Worm (Caenorhabditis elegans) whole organism, L4/young adult: ENCODE measurements around the gene mpc-1.

Source experiments
- W03F9.2 ChIP-seq: fragments of 150-350 bp; optimal IDR thresholded peaks from 2 replicates; lab custom pipeline; 2014; ENCODE audit warnings: missing biosample characterization, missing genetic modification characterization
- dao-5 ChIP-seq: sonication (generic microtip); optimal IDR thresholded peaks from 2 replicates; lab custom pipeline; 2016; ENCODE audit warnings: missing genotype, missing genetic modification characterization, moderate library complexity, missing compliant biosample characterization
- him-1 ChIP-seq: sonication (generic microtip); optimal IDR thresholded peaks from 2 replicates; lab custom pipeline; 2016; ENCODE audit warnings: missing genotype, missing genetic modification reagents, missing genetic modification characterization, missing compliant biosample characterization

- TF ChIP-seq dao-5 (tag; lab: Kevin White, UChicago) (no peak), him-1 (no peak), W03F9.2 (tag; lab: Kevin White, UChicago) (no peak)
These were observed 5.0 kb upstream of the mpc-1 start, which contains the start of gene gpch-1 for ce11 chrIII:4408251-4408650.
